Worm (Caenorhabditis elegans): ENCODE data around the gene F54C9.7.

DNA sequence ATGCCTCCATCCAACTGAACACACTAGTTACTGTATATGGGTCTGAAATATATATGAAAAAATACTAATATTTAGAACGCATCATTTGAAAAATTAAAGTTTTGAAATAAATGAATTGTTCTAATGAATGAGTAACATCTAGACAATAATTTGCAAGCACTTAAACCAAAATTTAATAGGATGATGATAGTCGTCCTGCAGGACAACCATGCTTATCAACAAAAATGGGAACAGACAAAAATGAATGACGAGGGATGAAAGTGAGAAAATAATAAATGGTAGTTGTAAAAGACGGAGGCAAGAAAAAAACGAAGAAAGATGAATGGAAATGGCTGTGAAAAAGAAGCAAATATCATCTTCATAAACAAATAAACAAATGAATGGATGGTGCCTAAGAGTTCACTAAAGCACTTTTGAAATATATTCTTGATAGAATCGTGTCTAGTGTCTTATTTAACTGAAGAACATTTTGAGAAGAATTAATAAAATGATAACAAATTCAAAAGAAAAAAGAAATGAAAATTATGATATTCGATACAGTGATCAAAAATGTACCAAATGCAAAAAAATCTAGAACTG lies 41.9 kb upstream of the F54C9.7 start, which contains the start of gene gldi-7:
- TF ChIP-seq ceh-82 (tag; optimal IDR thresholded peaks at IDR 0.05) (no peak), ztf-11 (tag; optimal IDR thresholded peaks at IDR 0.05) (no peak), daf-16 (GFP tag; optimal IDR thresholded peaks at IDR 0.05) (no peak), daf-16 (tag; optimal IDR thresholded peaks at IDR 0.05) (no peak), egl-27 (tag; optimal IDR thresholded peaks at IDR 0.05) (no peak), nhr-237 (tag; optimal IDR thresholded peaks at IDR 0.05) (no peak), ceh-28 (tag; optimal IDR thresholded peaks at IDR 0.05) (no peak), fos-1 (tag; optimal IDR thresholded peaks at IDR 0.05) (no peak), lin-1 (GFP tag; IDR thresholded peaks at IDR 0.05) (no peak), mdl-1 (tag; optimal IDR thresholded peaks at IDR 0.05) (no peak), unc-62 (GFP tag; optimal IDR thresholded peaks at IDR 0.05 in 1 of 2) (no peak), unc-62 (tag; optimal IDR thresholded peaks at IDR 0.05) (no peak)
